Fruit fly (Drosophila melanogaster) whole organism: ENCODE results near the gene Myc.

Source experiments
- CG8478 ChIP-seq: fragments of >200 bp; optimal IDR thresholded peaks from 2 replicates; lab custom pipeline; 2018; ENCODE audit warnings: inconsistent platforms
- pan ChIP-seq: fragments of >200 bp; optimal IDR thresholded peaks from 2 replicates; lab custom pipeline; 2017

- TF ChIP-seq pan = no peak
- TF ChIP-seq CG8478 = no peak
These were observed 32.5 kb downstream of the Myc start for dm6 chrX:3405440-3405839.
